Worm (Caenorhabditis elegans): ENCODE results near the gene W08F4.13.

W08F4.13 gene

ce11 chrII:546405-546804 is 38.2 kb upstream of the W08F4.13 start, which contains the start of gene mlt-10:
mlt-10 (plus strand) TSS chrII:546705.
- TF ChIP-seq ceh-62 (tag; optimal IDR thresholded peaks at IDR 0.05) (no peak), ces-1 (GFP tag; optimal IDR thresholded peaks at IDR 0.05) (no peak), aha-1 (tag) (no peak), ZK337.2 (GFP tag; IDR thresholded peaks at IDR 0.05) (no peak), D1046.2 (GFP tag; IDR thresholded peaks at IDR 0.05) (no peak), unc-62 (GFP tag; optimal IDR thresholded peaks at IDR 0.05 in 1 of 2) (no peak), unc-62 (tag; optimal IDR thresholded peaks at IDR 0.05) (no peak), lin-15B (tag; optimal IDR thresholded peaks at IDR 0.05) (no peak), mes-2 (tag; optimal IDR thresholded peaks at IDR 0.05; ENCODE audit: poor library complexity, severe bottlenecking) (no peak), vab-7 (GFP tag; IDR thresholded peaks at IDR 0.05) (no peak), T26A8.4 (GFP tag; IDR thresholded peaks at IDR 0.05) (no peak), lsy-2 (tag; optimal IDR thresholded peaks at IDR 0.05) (no peak)

ce11 chrII:549501-549900 is 35.1 kb upstream of the W08F4.13 start:
- peak in 1 of 2 experiments; percentile 89 for TF ChIP-seq unc-62 (GFP tag; optimal IDR thresholded peaks at IDR 0.05 in 1 of 2)
- no peak for TF ChIP-seq unc-62 (tag; optimal IDR thresholded peaks at IDR 0.05)
- no peak for TF ChIP-seq ceh-20 (GFP tag; IDR thresholded peaks at IDR 0.05)

- no peak for TF ChIP-seq dmd-9 (GFP tag; IDR thresholded peaks at IDR 0.05)
- no peak for TF ChIP-seq madf-9 (GFP tag; conservative IDR thresholded peaks at IDR 0.05)
- no peak for TF ChIP-seq spr-3 (GFP tag; optimal IDR thresholded peaks at IDR 0.05)
- TF ChIP-seq dpl-1 (GFP tag; optimal IDR thresholded peaks at IDR 0.05): no peak
- TF ChIP-seq rbr-2 (tag; optimal IDR thresholded peaks at IDR 0.05): no peak
- no peak for TF ChIP-seq mxl-3 (GFP tag; optimal IDR thresholded peaks at IDR 0.05)
- TF ChIP-seq attf-4 (tag; optimal IDR thresholded peaks at IDR 0.05): no peak
- TF ChIP-seq ceh-44 (GFP tag; IDR thresholded peaks at IDR 0.05): no peak
- no peak for TF ChIP-seq ceh-82 (tag; optimal IDR thresholded peaks at IDR 0.05)
- peak in 1 of 2 experiments; percentile 84 for TF ChIP-seq unc-62 (GFP tag; optimal IDR thresholded peaks at IDR 0.05 in 1 of 2)
- TF ChIP-seq unc-62 (tag; optimal IDR thresholded peaks at IDR 0.05): no peak
- peak; percentile 74 for TF ChIP-seq set-16 (GFP tag; IDR thresholded peaks at IDR 0.05)
- peak; percentile 23 for TF ChIP-seq nhr-111 (GFP tag; optimal IDR thresholded peaks at IDR 0.05)
- TF ChIP-seq unc-39 (tag; optimal IDR thresholded peaks at IDR 0.05): no peak
- no peak for TF ChIP-seq ceh-28 (tag; optimal IDR thresholded peaks at IDR 0.05)
- peak; percentile 20 for TF ChIP-seq aha-1 (tag)
- TF ChIP-seq daf-16 (GFP tag; optimal IDR thresholded peaks at IDR 0.05): no peak
- TF ChIP-seq daf-16 (tag; optimal IDR thresholded peaks at IDR 0.05): no peak
- TF ChIP-seq snpc-1.2 (GFP tag; IDR thresholded peaks at IDR 0.05): no peak
- TF ChIP-seq R02D3.7 (tag; optimal IDR thresholded peaks at IDR 0.05): no peak
- TF ChIP-seq gei-8 (GFP tag; optimal IDR thresholded peaks at IDR 0.05): no peak
- no peak for TF ChIP-seq zfp-2 (tag; optimal IDR thresholded peaks at IDR 0.05)
- no peak for TF ChIP-seq hlh-30 (tag; optimal IDR thresholded peaks at IDR 0.05; ENCODE audit: insufficient read depth)
- no peak for TF ChIP-seq zag-1 (tag; optimal IDR thresholded peaks at IDR 0.05)
- TF ChIP-seq dmd-8 (GFP tag; IDR thresholded peaks at IDR 0.05): no peak
- TF ChIP-seq dmd-6 (GFP tag; IDR thresholded peaks at IDR 0.05): no peak
- 0 out of 2 replicates have a peak, but pooled peaks have one; percentile 44 for TF ChIP-seq F26F4.8 (GFP tag; conservative IDR thresholded peaks at IDR 0.05)
These were observed 33.2 kb upstream of the W08F4.13 start, which contains the start of gene lips-7 for ce11 chrII:551245-551904. lips-7 (plus strand) TSS chrII:551854.

ce11 chrII:555371-555770 is 29.2 kb upstream of the W08F4.13 start:
- TF ChIP-seq T26A8.4 (GFP tag; IDR thresholded peaks at IDR 0.05) (0 out of 2 replicates have a peak, but pooled peaks have one; percentile 8), nhr-111 (GFP tag; optimal IDR thresholded peaks at IDR 0.05) (no peak), zip-2 (tag; optimal IDR thresholded peaks at IDR 0.05) (no peak), lsy-2 (tag; optimal IDR thresholded peaks at IDR 0.05) (peak in 1 of 2 experiments; percentile 25), ceh-28 (tag; optimal IDR thresholded peaks at IDR 0.05) (peak; percentile 34)
